Fruit fly (Drosophila melanogaster) whole organism, prepupa: Measurements from ENCODE around the gene CG8460.
A peak's percentile ranks its signal among the peaks of the same experiment; 100 is the strongest.

Experiments
- Blimp-1 ChIP-seq: fragments of 200-800 bp; sonication (Bioruptor generic); optimal IDR thresholded peaks from 3 replicates; lab custom pipeline; 2017; ENCODE audit warnings: missing biosample characterization, missing genetic modification characterization, mild to moderate bottlenecking, moderate library complexity, missing genetic modification reagents
- CG10631 ChIP-seq: fragments of 200-800 bp; sonication (Bioruptor generic); optimal IDR thresholded peaks from 2 replicates; lab custom pipeline; 2016; ENCODE audit warnings: missing biosample characterization, missing genetic modification characterization
- CG10669 ChIP-seq: fragments of 200-800 bp; sonication (Bioruptor generic); optimal IDR thresholded peaks from 3 replicates; lab custom pipeline; 2018; ENCODE audit warnings: missing biosample characterization, mild to moderate bottlenecking, missing genetic modification characterization, moderate library complexity
- CG11294 ChIP-seq: fragments of 200-800 bp; sonication (Bioruptor generic); IDR thresholded peaks from 2 replicates; pipeline ENCODE4 v1.3.6; 2022; ENCODE audit warnings: missing biosample characterization, missing genetic modification characterization
- CG15336 ChIP-seq: fragments of 200-800 bp; sonication (Bioruptor generic); IDR thresholded peaks from 2 replicates; pipeline ENCODE4 v1.3.6; 2022; ENCODE audit warnings: missing biosample characterization, missing genetic modification characterization
- CG1621 ChIP-seq: fragments of 200-800 bp; sonication (Bioruptor generic); optimal IDR thresholded peaks from 3 replicates; lab custom pipeline; 2018; ENCODE audit warnings: missing biosample characterization, mild to moderate bottlenecking, missing genetic modification characterization
- CG16779 ChIP-seq: fragments of 200-800 bp; sonication (Bioruptor generic); optimal IDR thresholded peaks from 3 replicates; lab custom pipeline; 2017; ENCODE audit warnings: missing biosample characterization, mild to moderate bottlenecking, missing genetic modification characterization
- CG32006 ChIP-seq: fragments of 200-800 bp; sonication (Bioruptor generic); optimal IDR thresholded peaks from 3 replicates; lab custom pipeline; 2017; ENCODE audit warnings: missing biosample characterization, mild to moderate bottlenecking, missing genetic modification characterization
- CG34406 ChIP-seq: fragments of 200-800 bp; sonication (Bioruptor generic); optimal IDR thresholded peaks from 3 replicates; lab custom pipeline; 2016; ENCODE audit warnings: missing biosample characterization, missing genetic modification characterization
- CG3919 ChIP-seq: fragments of 200-800 bp; sonication (Bioruptor generic); optimal IDR thresholded peaks from 3 replicates; lab custom pipeline; 2016; ENCODE audit warnings: missing biosample characterization, missing genetic modification characterization
- CG6163 ChIP-seq: fragments of 200-800 bp; sonication (Bioruptor generic); IDR thresholded peaks from 3 replicates; pipeline ENCODE4 v1.3.6; 2022; ENCODE audit warnings: missing biosample characterization, missing genetic modification characterization
- CG6792 ChIP-seq: fragments of 200-800 bp; sonication (Bioruptor generic); optimal IDR thresholded peaks from 3 replicates; lab custom pipeline; 2016; ENCODE audit warnings: missing biosample characterization, missing genetic modification characterization
- CG6854 ChIP-seq: fragments of 200-800 bp; sonication (Bioruptor generic); optimal IDR thresholded peaks from 2 replicates; lab custom pipeline; 2017; ENCODE audit warnings: missing biosample characterization, mild to moderate bottlenecking, missing genetic modification characterization
- CG7368 ChIP-seq: fragments of 200-800 bp; sonication (Bioruptor generic); optimal IDR thresholded peaks from 3 replicates; lab custom pipeline; 2016; ENCODE audit warnings: missing biosample characterization, missing genetic modification characterization
- CG8119 ChIP-seq: fragments of 200-800 bp; sonication (Bioruptor generic); IDR thresholded peaks from 3 replicates; pipeline ENCODE4 v1.3.6; 2022; ENCODE audit warnings: missing biosample characterization, missing genetic modification characterization
- CG8319 ChIP-seq: fragments of 200-800 bp; sonication (Bioruptor generic); optimal IDR thresholded peaks from 3 replicates; lab custom pipeline; 2016; ENCODE audit warnings: missing biosample characterization, missing genetic modification characterization
- CG8632 ChIP-seq: fragments of 200-800 bp; sonication (Bioruptor generic); optimal IDR thresholded peaks from 3 replicates; lab custom pipeline; 2016; ENCODE audit warnings: missing biosample characterization, missing genetic modification characterization
- CG9139 ChIP-seq: fragments of 200-800 bp; sonication (Bioruptor generic); optimal IDR thresholded peaks from 3 replicates; lab custom pipeline; 2017; ENCODE audit warnings: missing biosample characterization, mild to moderate bottlenecking, missing genetic modification characterization
- Eip75B ChIP-seq: fragments of 200-800 bp; sonication (Bioruptor generic); optimal IDR thresholded peaks from 3 replicates; lab custom pipeline; 2016; ENCODE audit warnings: missing biosample characterization, missing genetic modification characterization
- Eip78C ChIP-seq: fragments of 200-800 bp; sonication (Bioruptor generic); peaks from one replicate; lab custom pipeline; 2016; ENCODE audit warnings: missing biosample characterization, missing genetic modification characterization
- Eip93F ChIP-seq: fragments of 200-800 bp; sonication (Bioruptor generic); optimal IDR thresholded peaks from 2 replicates; lab custom pipeline; 2016; ENCODE audit warnings: missing biosample characterization, mild to moderate bottlenecking, missing genetic modification characterization
- Ets21C ChIP-seq: fragments of 200-800 bp; sonication (Bioruptor generic); optimal IDR thresholded peaks from 3 replicates; lab custom pipeline; 2016; ENCODE audit warnings: missing biosample characterization, missing genetic modification characterization
- Ets96B ChIP-seq: fragments of 200-800 bp; optimal IDR thresholded peaks from 2 replicates; lab custom pipeline; 2019; ENCODE audit warnings: missing biosample characterization, mild to moderate bottlenecking, missing genetic modification characterization, moderate library complexity
- Gug ChIP-seq: fragments of 200-800 bp; sonication (Bioruptor generic); IDR thresholded peaks from 2 replicates; pipeline ENCODE4 v1.3.6; 2022; ENCODE audit warnings: missing biosample characterization, missing genetic modification characterization
- Hr38 ChIP-seq: sonication (Bioruptor generic); optimal IDR thresholded peaks from 2 replicates; lab custom pipeline; 2016; ENCODE audit warnings: missing biosample characterization, missing genetic modification characterization
- Hr39 ChIP-seq: fragments of 200-800 bp; sonication (Bioruptor generic); optimal IDR thresholded peaks from 2 replicates; lab custom pipeline; 2016; ENCODE audit warnings: missing biosample characterization, missing genetic modification characterization
- Hr4 ChIP-seq: fragments of 200-800 bp; sonication (Bioruptor generic); optimal IDR thresholded peaks from 3 replicates; lab custom pipeline; 2016; ENCODE audit warnings: missing biosample characterization, missing genetic modification characterization
- Lpt ChIP-seq: fragments of 200-800 bp; sonication (Bioruptor generic); optimal IDR thresholded peaks from 3 replicates; lab custom pipeline; 2016; ENCODE audit warnings: missing biosample characterization, missing genetic modification characterization
- Met ChIP-seq: fragments of 200-800 bp; sonication (Bioruptor generic); optimal IDR thresholded peaks from 3 replicates; lab custom pipeline; 2016; ENCODE audit warnings: missing biosample characterization, missing genetic modification characterization
- OdsH ChIP-seq: fragments of 200-800 bp; sonication (Bioruptor generic); optimal IDR thresholded peaks from 3 replicates; lab custom pipeline; 2016; ENCODE audit warnings: missing biosample characterization, missing genetic modification characterization
- Sox14 ChIP-seq: fragments of 200-800 bp; sonication (Bioruptor generic); optimal IDR thresholded peaks from 3 replicates; lab custom pipeline; 2016; ENCODE audit warnings: missing biosample characterization, missing genetic modification characterization
- Sox15 ChIP-seq: fragments of 200-800 bp; sonication (Bioruptor generic); optimal IDR thresholded peaks from 3 replicates; lab custom pipeline; 2016; ENCODE audit warnings: missing biosample characterization, missing genetic modification characterization
- achi ChIP-seq: fragments of 200-800 bp; sonication (Bioruptor generic); optimal IDR thresholded peaks from 3 replicates; lab custom pipeline; 2016; ENCODE audit warnings: missing biosample characterization, missing genetic modification characterization
- dsx ChIP-seq: fragments of 200-800 bp; optimal IDR thresholded peaks from 3 replicates; lab custom pipeline; 2019; ENCODE audit warnings: missing biosample characterization, mild to moderate bottlenecking, missing genetic modification characterization, moderate library complexity; ENCODE audit not compliant: poor library complexity, severe bottlenecking
- eg ChIP-seq: fragments of 200-800 bp; sonication (Bioruptor generic); IDR thresholded peaks from 3 replicates; pipeline ENCODE4 v1.3.6; 2022; ENCODE audit warnings: missing biosample characterization, missing genetic modification characterization
- esn ChIP-seq: fragments of 200-800 bp; sonication (Bioruptor generic); optimal IDR thresholded peaks from 2 replicates; lab custom pipeline; 2016; ENCODE audit warnings: missing biosample characterization, mild to moderate bottlenecking, missing genetic modification characterization, moderate library complexity
- fd59A ChIP-seq: fragments of 200-800 bp; sonication (Bioruptor generic); optimal IDR thresholded peaks from 2 replicates; lab custom pipeline; 2017; ENCODE audit warnings: missing biosample characterization, mild to moderate bottlenecking, missing genetic modification characterization, missing genetic modification reagents
- fd85E ChIP-seq: fragments of 200-800 bp; sonication (Bioruptor generic); optimal IDR thresholded peaks from 3 replicates; lab custom pipeline; 2016; ENCODE audit warnings: missing biosample characterization, missing genetic modification characterization
- fkh ChIP-seq: fragments of 200-800 bp; sonication (Bioruptor generic); optimal IDR thresholded peaks from 3 replicates; lab custom pipeline; 2017; ENCODE audit warnings: missing biosample characterization, mild to moderate bottlenecking, missing genetic modification characterization, moderate library complexity
- net ChIP-seq: fragments of 200-800 bp; sonication (Bioruptor generic); optimal IDR thresholded peaks from 3 replicates; lab custom pipeline; 2016; ENCODE audit warnings: missing biosample characterization, missing genetic modification characterization
- pdm3 ChIP-seq: fragments of 200-800 bp; sonication (Bioruptor generic); optimal IDR thresholded peaks from 3 replicates; lab custom pipeline; 2016; ENCODE audit warnings: missing biosample characterization, missing genetic modification characterization
- salr ChIP-seq, 2 experiments: fragments of 200-800 bp; sonication (Bioruptor generic); optimal IDR thresholded peaks; 3 replicates each; lab custom pipeline; 2016 to 2018; ENCODE audit warnings: missing biosample characterization in 2 of 2, missing genetic modification characterization in 2 of 2, mild to moderate bottlenecking in 1 of 2
- ss ChIP-seq, 2 experiments: fragments of 200-800 bp; sonication (Bioruptor generic); optimal IDR thresholded peaks; 2 replicates in 1 of 2; 3 replicates in 1 of 2; lab custom pipeline; 2017 to 2018; ENCODE audit warnings: mild to moderate bottlenecking in 2 of 2, missing biosample characterization in 2 of 2, missing genetic modification characterization in 2 of 2, moderate library complexity in 1 of 2
- topi ChIP-seq: fragments of 200-800 bp; sonication (Bioruptor generic); optimal IDR thresholded peaks from 3 replicates; lab custom pipeline; 2016; ENCODE audit warnings: missing biosample characterization, missing genetic modification characterization
- vri ChIP-seq: fragments of 200-800 bp; sonication (Bioruptor generic); optimal IDR thresholded peaks from 3 replicates; lab custom pipeline; 2016; ENCODE audit warnings: missing biosample characterization, mild to moderate bottlenecking, missing genetic modification characterization

Gene CG8460

dm6 chr2L:8205871-8206270 is 8.9 kb downstream of the CG8460 start, which contains the start of gene CG8419:
Gene CG8419, plus strand, starts transcription at chr2L:8206171.
- no peak for TF ChIP-seq CG8319 (GFP tag; lab: Kevin White, UChicago)
- no peak for TF ChIP-seq Eip93F (GFP tag; lab: Kevin White, UChicago)
- no peak for TF ChIP-seq eg (GFP tag; lab: Robert Waterston, UW)
- no peak for TF ChIP-seq Hr4
- no peak for TF ChIP-seq Hr39 (GFP tag; lab: Kevin White, UChicago)
- TF ChIP-seq Hr38 (GFP tag; lab: Kevin White, UChicago) = no peak
- TF ChIP-seq Sox15 (GFP tag; lab: Kevin White, UChicago) = no peak
- no peak for TF ChIP-seq fd59A
- no peak for TF ChIP-seq Sox14 (GFP tag; lab: Kevin White, UChicago)
- TF ChIP-seq CG3919 = no peak
- TF ChIP-seq achi (GFP tag; lab: Kevin White, UChicago) = no peak
- TF ChIP-seq Eip75B (GFP tag; lab: Kevin White, UChicago) = no peak
- no peak for TF ChIP-seq pdm3 (GFP tag; lab: Kevin White, UChicago)
- TF ChIP-seq Ets96B (tag; lab: Kevin White, UChicago) = no peak

dm6 chr2L:8209362-8209761 is 12.4 kb downstream of the CG8460 start:
- TF ChIP-seq Eip78C (GFP tag; lab: Kevin White, UChicago) (no peak), esn (GFP tag; lab: Kevin White, UChicago) (no peak), Sox15 (GFP tag; lab: Kevin White, UChicago) (no peak)
- TF ChIP-seq, all 60 proteins: peak for 0

- TF ChIP-seq eg (GFP tag; lab: Robert Waterston, UW) (no peak), Eip93F (GFP tag; lab: Kevin White, UChicago) (no peak), Met (GFP tag; lab: Kevin White, UChicago) (no peak), CG8632 (GFP tag; lab: Kevin White, UChicago) (no peak), CG34406 (GFP tag; lab: Kevin White, UChicago) (no peak), CG6163 (no peak), Ets21C (GFP tag; lab: Kevin White, UChicago) (no peak)
Observed at dm6 chr2L:8210468-8210867, 13.5 kb downstream of the CG8460 start.

- TF ChIP-seq fkh (GFP tag; lab: Kevin White, UChicago) = no peak
- peak; percentile 87 for TF ChIP-seq Eip78C (GFP tag; lab: Kevin White, UChicago)
- TF ChIP-seq CG10669 (GFP tag; lab: Kevin White, UChicago) = peak; percentile 26
- TF ChIP-seq dsx (GFP tag; lab: Kevin White, UChicago) = peak; percentile 9
- no peak for TF ChIP-seq fd59A
- TF ChIP-seq CG6163 = 0 out of 3 replicates have a peak, but pooled peaks have one; percentile 22
- no peak for TF ChIP-seq Blimp-1 (GFP tag; lab: Kevin White, UChicago)
- peak; percentile 64 for TF ChIP-seq topi (GFP tag; lab: Kevin White, UChicago)
- TF ChIP-seq fd85E (GFP tag; lab: Kevin White, UChicago) = no peak
- TF ChIP-seq ss (GFP tag; optimal IDR thresholded peaks at IDR 0.05; lab: Kevin White, UChicago) = peak; percentile 34 to 65
- peak; percentile 40 for TF ChIP-seq Ets96B (tag; lab: Kevin White, UChicago)
- TF ChIP-seq Lpt (GFP tag; lab: Kevin White, UChicago) = no peak
- no peak for TF ChIP-seq CG15336 (GFP tag; lab: Robert Waterston, UW)
- TF ChIP-seq net (GFP tag; lab: Kevin White, UChicago) = no peak
- no peak for TF ChIP-seq CG11294
- no peak for TF ChIP-seq CG8119 (GFP tag; lab: Robert Waterston, UW)
- peak; percentile 28 for TF ChIP-seq Ets21C (GFP tag; lab: Kevin White, UChicago)
- TF ChIP-seq CG1621 (tag; lab: Kevin White, UChicago) = no peak
- no peak for TF ChIP-seq CG7368 (GFP tag; lab: Kevin White, UChicago)
- TF ChIP-seq Gug (GFP tag; lab: Robert Waterston, UW) = no peak; the same call in 1 of the 2 replicates
- TF ChIP-seq vri (GFP tag; lab: Kevin White, UChicago) = peak; percentile 46
- peak; percentile 5 for TF ChIP-seq CG9139 (GFP tag; lab: Kevin White, UChicago)
- peak; percentile 54 for TF ChIP-seq CG10631 (GFP tag; lab: Kevin White, UChicago)
- TF ChIP-seq CG6854 (GFP tag; lab: Kevin White, UChicago) = no peak
- TF ChIP-seq Hr4 = peak; percentile 50
- peak; percentile 62 for TF ChIP-seq OdsH (GFP tag; lab: Kevin White, UChicago)
- no peak for TF ChIP-seq eg (GFP tag; lab: Robert Waterston, UW)
- peak; percentile 63 for TF ChIP-seq achi (GFP tag; lab: Kevin White, UChicago)
- TF ChIP-seq CG8632 (GFP tag; lab: Kevin White, UChicago) = no peak
- peak; percentile 38 for TF ChIP-seq CG6792 (GFP tag; lab: Kevin White, UChicago)
- TF ChIP-seq CG32006 (GFP tag; lab: Kevin White, UChicago) = peak; percentile 5
- TF ChIP-seq CG16779 = no peak
- no peak for TF ChIP-seq Eip93F (GFP tag; lab: Kevin White, UChicago)
- TF ChIP-seq salr (GFP tag; optimal IDR thresholded peaks at IDR 0.05; lab: Kevin White, UChicago) = peak in 1 of 2 experiments; percentile 7
Observed at dm6 chr2L:8211070-8211469, 14.1 kb downstream of the CG8460 start, which contains the start of gene Ssb-c31a. Gene Ssb-c31a, plus strand, starts transcription at chr2L:8211347.
